Worm (Caenorhabditis elegans): ENCODE results near the gene F54C9.7.

F54C9.7 gene

DNA sequence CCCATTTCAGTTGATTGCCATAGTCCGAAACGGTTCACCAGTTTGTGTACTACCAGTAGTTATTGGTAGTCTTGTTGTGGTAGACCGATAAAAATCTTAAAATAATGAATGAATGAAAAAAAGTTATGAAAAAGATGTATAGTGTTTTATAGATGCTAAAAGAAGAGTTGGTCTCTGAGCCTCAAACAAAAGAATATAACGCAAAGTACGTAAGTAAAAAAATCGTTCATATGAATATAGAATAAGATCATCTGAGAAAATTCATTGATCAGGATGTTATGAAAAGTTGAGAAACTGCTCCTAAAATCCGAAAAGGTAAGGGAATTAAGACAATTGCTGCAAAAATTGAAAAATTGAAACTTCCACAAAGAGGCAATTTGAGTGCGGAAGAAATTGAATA, 44.4 kb downstream of the F54C9.7 start, which contains the start of gene chhy-1 (continued):
- TF ChIP-seq mes-2 (tag; optimal IDR thresholded peaks at IDR 0.05; ENCODE audit: poor library complexity, severe bottlenecking), result no peak

ce11 chrII:8621883-8622282, 48.7 kb downstream of the F54C9.7 start, which contains the start of gene T22C8.3:
T22C8.3 (minus strand) TSS chrII:8621983.
- TF ChIP-seq ces-1 (GFP tag; optimal IDR thresholded peaks at IDR 0.05) (no peak), nhr-28 (tag; optimal IDR thresholded peaks at IDR 0.05) (peak; percentile 14)

- TF ChIP-seq zip-2 (tag; optimal IDR thresholded peaks at IDR 0.05) (no peak), ztf-11 (tag; optimal IDR thresholded peaks at IDR 0.05) (no peak), daf-8 (GFP tag; IDR thresholded peaks at IDR 0.05) (no peak), dmd-8 (GFP tag; IDR thresholded peaks at IDR 0.05) (no peak)
Observed at ce11 chrII:8623396-8623795, 50.3 kb downstream of the F54C9.7 start, which contains the start of gene T22C8.4. T22C8.4 (minus strand) TSS chrII:8623496.
